Worm (Caenorhabditis elegans) whole organism, L4 larva: ENCODE measurements around the gene swd-2.1.

ENCODE experiments used
- F26F4.8 ChIP-seq: fragments of 200-800 bp; sonication (Bioruptor generic); conservative IDR thresholded peaks from 2 replicates; pipeline ENCODE4 v1.3.6; 2022; ENCODE audit warnings: missing genetic modification characterization, missing compliant biosample characterization
- F44E2.7 ChIP-seq: fragments of 200-800 bp; sonication (Bioruptor generic); IDR thresholded peaks from 2 replicates; pipeline ENCODE4 v2.1.2; 2022; ENCODE audit warnings: missing genetic modification characterization, missing compliant biosample characterization
- R02D3.7 ChIP-seq: fragments of 150-350 bp; sonication (generic microtip); optimal IDR thresholded peaks from 3 replicates; lab custom pipeline; 2014; ENCODE audit warnings: missing biosample characterization, missing genetic modification characterization
- T20F7.1 ChIP-seq: fragments of 200-800 bp; sonication (Bioruptor generic); optimal IDR thresholded peaks from 2 replicates; lab custom pipeline; 2018; ENCODE audit warnings: mild to moderate bottlenecking, missing genetic modification characterization, missing compliant biosample characterization
- Y48G9A.11 ChIP-seq: fragments of 200-800 bp; sonication (Bioruptor generic); IDR thresholded peaks from 2 replicates; pipeline ENCODE4 v1.3.6; 2022; ENCODE audit warnings: missing genetic modification reagents, missing genetic modification characterization, missing compliant biosample characterization
- Y75B8A.6 ChIP-seq: fragments of 200-800 bp; sonication (Bioruptor generic); IDR thresholded peaks from 2 replicates; pipeline ENCODE4 v1.3.6; 2022; ENCODE audit warnings: missing genetic modification reagents, missing genetic modification characterization, missing compliant biosample characterization
- ZK546.5 ChIP-seq, 2 experiments: sonication (generic microtip); optimal IDR thresholded peaks; 2 replicates each; lab custom pipeline; 2017; ENCODE audit warnings: missing biosample characterization in 2 of 2, missing genetic modification characterization in 2 of 2
- aly-2 ChIP-seq: sonication (generic microtip); optimal IDR thresholded peaks from 2 replicates; lab custom pipeline; 2018; ENCODE audit warnings: missing biosample characterization, missing genetic modification characterization
- ama-1 ChIP-seq: fragments of 150-350 bp; optimal IDR thresholded peaks from 2 replicates; lab custom pipeline; 2014; ENCODE audit warnings: inconsistent platforms, mixed read lengths
- arid-1 ChIP-seq: fragments of 200-800 bp; sonication (Bioruptor generic); conservative IDR thresholded peaks from 2 replicates; pipeline ENCODE4 v1.3.6; 2022; ENCODE audit warnings: missing genetic modification reagents, missing genetic modification characterization, missing compliant biosample characterization
- ceh-82 ChIP-seq: sonication (generic microtip); optimal IDR thresholded peaks from 2 replicates; lab custom pipeline; 2017; ENCODE audit warnings: missing biosample characterization, missing genetic modification characterization
- cey-2 ChIP-seq: sonication (generic microtip); optimal IDR thresholded peaks from 3 replicates; lab custom pipeline; 2017; ENCODE audit warnings: missing genetic modification characterization, mild to moderate bottlenecking, missing compliant biosample characterization, antibody characterized with exemption, borderline replicate concordance; ENCODE audit not compliant: insufficient read depth
- daf-16 ChIP-seq, 3 experiments: sonication (generic microtip); optimal IDR thresholded peaks; 2 replicates each; lab custom pipeline; 2016 to 2017; ENCODE audit warnings: missing genetic modification characterization in 3 of 3, missing genetic modification reagents in 3 of 3, mild to moderate bottlenecking in 2 of 3, missing compliant biosample characterization in 2 of 3, missing biosample characterization in 1 of 3, moderate library complexity in 1 of 3
- daf-8 ChIP-seq: fragments of 200-800 bp; sonication (Bioruptor generic); IDR thresholded peaks from 2 replicates; pipeline ENCODE4 v1.3.6; 2022; ENCODE audit warnings: missing genetic modification characterization, missing compliant biosample characterization
- dmd-6 ChIP-seq: fragments of 200-800 bp; sonication (Bioruptor generic); IDR thresholded peaks from 2 replicates; pipeline ENCODE4 v1.3.6; 2022; ENCODE audit warnings: missing genetic modification reagents, missing genetic modification characterization, missing compliant biosample characterization
- dmd-8 ChIP-seq: fragments of 200-800 bp; sonication (Bioruptor generic); IDR thresholded peaks from 2 replicates; pipeline ENCODE4 v1.3.6; 2022; ENCODE audit warnings: missing genetic modification characterization, missing compliant biosample characterization
- egl-43 ChIP-seq: fragments of 200-800 bp; sonication (Bioruptor generic); IDR thresholded peaks from 2 replicates; pipeline ENCODE4 v1.3.6; 2022; ENCODE audit warnings: missing genetic modification reagents, missing genetic modification characterization, missing compliant biosample characterization
- hlh-11 ChIP-seq: fragments of 200-800 bp; sonication (Bioruptor generic); optimal IDR thresholded peaks from 2 replicates; lab custom pipeline; 2018; ENCODE audit warnings: mild to moderate bottlenecking, missing genetic modification characterization, missing compliant biosample characterization
- hlh-30 ChIP-seq: sonication (generic microtip); optimal IDR thresholded peaks from 2 replicates; lab custom pipeline; 2017; ENCODE audit warnings: antibody characterized with exemption, mild to moderate bottlenecking, missing genetic modification characterization, missing compliant biosample characterization; ENCODE audit not compliant: insufficient read depth
- jun-1 ChIP-seq: fragments of 150-350 bp; optimal IDR thresholded peaks from 2 replicates; lab custom pipeline; 2014; ENCODE audit warnings: missing biosample characterization, missing genetic modification reagents, missing genetic modification characterization
- lin-38 ChIP-seq: fragments of 200-800 bp; sonication (Bioruptor generic); IDR thresholded peaks from 2 replicates; pipeline ENCODE4 v1.3.6; 2022; ENCODE audit warnings: missing genetic modification reagents, missing genetic modification characterization, missing compliant biosample characterization
- lir-3 ChIP-seq: sonication (generic microtip); optimal IDR thresholded peaks from 2 replicates; lab custom pipeline; 2016; ENCODE audit warnings: mild to moderate bottlenecking, missing genetic modification characterization, missing compliant biosample characterization
- mes-2 ChIP-seq: sonication (generic microtip); optimal IDR thresholded peaks from 2 replicates; lab custom pipeline; 2016; ENCODE audit warnings: missing genotype, mild to moderate bottlenecking, missing genetic modification characterization, missing compliant biosample characterization; ENCODE audit not compliant: poor library complexity, severe bottlenecking
- nhr-10 ChIP-seq: fragments of 150-350 bp; optimal IDR thresholded peaks from 2 replicates; lab custom pipeline; 2014; ENCODE audit warnings: missing biosample characterization, missing genetic modification characterization
- nhr-11 ChIP-seq: fragments of 150-350 bp; optimal IDR thresholded peaks from 2 replicates; lab custom pipeline; 2014; ENCODE audit warnings: missing biosample characterization, missing genetic modification characterization
- nhr-111 ChIP-seq: fragments of 200-800 bp; sonication (Bioruptor generic); optimal IDR thresholded peaks from 2 replicates; lab custom pipeline; 2018; ENCODE audit warnings: mild to moderate bottlenecking, missing genetic modification characterization, missing compliant biosample characterization
- nhr-28 ChIP-seq: fragments of 150-350 bp; optimal IDR thresholded peaks from 2 replicates; lab custom pipeline; 2014; ENCODE audit warnings: missing biosample characterization, missing genetic modification characterization
- pqm-1 ChIP-seq: sonication (generic microtip); optimal IDR thresholded peaks from 2 replicates; lab custom pipeline; 2017; ENCODE audit warnings: missing biosample characterization, missing genetic modification characterization
- rbr-2 ChIP-seq: sonication (generic microtip); optimal IDR thresholded peaks from 2 replicates; lab custom pipeline; 2016; ENCODE audit warnings: missing genotype, missing genetic modification characterization, missing compliant biosample characterization
- snpc-1.2 ChIP-seq: fragments of 200-800 bp; sonication (Bioruptor generic); IDR thresholded peaks from 2 replicates; pipeline ENCODE4 v1.3.6; 2022; ENCODE audit warnings: missing genetic modification reagents, missing genetic modification characterization, missing compliant biosample characterization
- tra-1 ChIP-seq: fragments of 200-800 bp; sonication (Bioruptor generic); IDR thresholded peaks from 2 replicates; pipeline ENCODE4 v1.3.6; 2022; ENCODE audit warnings: missing genetic modification reagents, missing genetic modification characterization, missing compliant biosample characterization
- unc-130 ChIP-seq: sonication (generic microtip); optimal IDR thresholded peaks from 2 replicates; lab custom pipeline; 2016; ENCODE audit warnings: missing genetic modification reagents, missing genetic modification characterization, missing compliant biosample characterization
- unc-62 ChIP-seq, 3 experiments: fragments of 150-350 bp in 1 of 3; sonication (generic microtip); optimal IDR thresholded peaks in 2 of 3; peaks in 1 of 3; 1 replicate in 1 of 3; 2 replicates in 2 of 3; lab custom pipeline; 2014 to 2017; ENCODE audit warnings: missing biosample characterization in 3 of 3, missing genetic modification characterization in 3 of 3, missing genetic modification reagents in 3 of 3, missing genotype in 1 of 3
- vab-7 ChIP-seq: fragments of 200-800 bp; sonication (Bioruptor generic); IDR thresholded peaks from 2 replicates; pipeline ENCODE4 v1.3.6; 2022; ENCODE audit warnings: missing genetic modification reagents, missing genetic modification characterization, missing compliant biosample characterization
- zip-2 ChIP-seq: fragments of 150-350 bp; optimal IDR thresholded peaks from 2 replicates; lab custom pipeline; 2014; ENCODE audit warnings: missing biosample characterization, missing genetic modification characterization
- ztf-11 ChIP-seq: fragments of 150-350 bp; optimal IDR thresholded peaks from 2 replicates; lab custom pipeline; 2014; ENCODE audit warnings: missing biosample characterization, missing genetic modification characterization

swd-2.1 gene

DNA sequence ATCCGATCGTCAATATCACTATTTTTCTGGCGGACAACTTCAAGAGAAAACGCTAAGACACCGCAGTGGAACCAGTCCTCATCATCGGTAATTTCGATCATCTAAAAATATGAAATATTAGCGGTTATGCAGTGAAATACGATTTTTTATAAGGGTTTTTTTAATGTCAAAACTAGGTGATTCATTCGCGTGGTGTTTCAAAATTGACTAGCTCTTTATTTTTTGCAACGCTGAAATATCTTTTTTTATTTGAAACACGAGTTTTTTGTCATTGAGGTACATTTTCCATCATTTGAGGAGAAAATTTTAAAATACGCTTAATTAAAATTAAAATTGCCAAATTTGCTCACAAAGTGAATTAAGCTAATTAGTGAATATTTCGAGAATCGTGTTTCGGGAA lies 16.3 kb upstream of the swd-2.1 start, which contains the start of gene dsb-3:
TSS of gene dsb-3 (minus strand) at position 101 of the 400 bp plus-strand sequence.
- TF ChIP-seq rbr-2 (tag; lab: Kevin White, UChicago) (no peak), cey-2 (tag; lab: Kevin White, UChicago) (no peak), dmd-6 (GFP tag; lab: Robert Waterston, UW) (no peak), ama-1 (lab: Kevin White, UChicago) (no peak), F26F4.8 (GFP tag; lab: Robert Waterston, UW) (no peak), hlh-11 (tag; lab: Kevin White, UChicago) (no peak), unc-130 (GFP tag; lab: Kevin White, UChicago) (no peak), nhr-11 (tag; lab: Kevin White, UChicago) (no peak), jun-1 (no peak), ztf-11 (no peak), T20F7.1 (GFP tag; lab: Kevin White, UChicago) (no peak)

DNA sequence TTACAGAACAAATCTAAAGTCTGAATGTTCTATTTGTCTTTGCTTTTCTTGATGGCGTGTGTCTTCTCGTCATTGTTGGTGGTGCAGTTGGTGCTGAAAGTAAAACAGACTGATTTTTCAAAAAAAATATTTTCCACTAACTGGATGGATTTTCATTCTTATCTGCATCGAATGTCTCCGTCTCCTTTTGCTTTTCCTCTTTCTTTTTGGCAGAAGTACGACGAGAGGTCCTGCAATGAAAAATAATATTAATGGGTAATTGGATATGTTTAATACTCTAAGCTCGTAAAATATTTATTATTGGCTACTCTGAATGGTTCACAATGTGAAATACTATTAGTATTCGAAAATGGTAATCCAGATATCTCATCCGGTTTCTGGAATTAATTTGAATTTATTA lies 15.7 kb upstream of the swd-2.1 start, which contains the start of gene del-7:
TSS of gene del-7 (plus strand) at position 301 of the 400 bp plus-strand sequence.
- TF ChIP-seq arid-1 (no peak), ceh-82 (tag; lab: Kevin White, UChicago) (no peak), Y75B8A.6 (GFP tag; lab: Robert Waterston, UW) (no peak), tra-1 (GFP tag; lab: Robert Waterston, UW) (no peak), vab-7 (GFP tag; lab: Robert Waterston, UW) (no peak), daf-8 (GFP tag; lab: Robert Waterston, UW) (no peak), R02D3.7 (tag; lab: Kevin White, UChicago) (no peak), lir-3 (tag; lab: Kevin White, UChicago) (no peak)

DNA sequence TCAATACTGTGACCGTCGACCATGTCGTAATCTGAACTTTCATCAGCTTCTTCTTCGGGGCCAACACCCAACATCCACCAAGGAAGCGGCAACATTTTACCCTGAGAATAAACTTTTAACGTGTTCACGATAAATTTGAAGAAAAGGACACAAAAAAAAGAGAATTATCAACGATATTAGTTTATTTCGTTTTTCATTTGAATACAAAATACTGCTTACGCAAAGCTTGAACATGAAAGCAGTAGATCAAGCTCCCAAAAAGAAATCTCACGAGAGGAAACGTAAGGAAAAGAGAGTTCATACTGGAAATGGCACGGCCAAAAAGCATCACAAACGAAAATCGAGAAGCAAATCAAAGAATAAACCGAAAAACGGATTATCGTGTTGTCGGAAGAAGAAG lies 12.1 kb upstream of the swd-2.1 start, which contains the start of the genes C46A5.6 and C46A5.1:
TSS of gene C46A5.6 (minus strand) at position 101 of the 400 bp plus-strand sequence.
TSS of gene C46A5.1 (plus strand) at position 184 of the 400 bp plus-strand sequence.
- TF ChIP-seq jun-1 (no peak), nhr-111 (GFP tag; lab: Kevin White, UChicago) (no peak), F26F4.8 (GFP tag; lab: Robert Waterston, UW) (no peak), pqm-1 (tag; lab: Kevin White, UChicago) (no peak), egl-43 (no peak), aly-2 (tag; lab: Kevin White, UChicago) (no peak), nhr-28 (tag; lab: Kevin White, UChicago) (no peak), Y48G9A.11 (GFP tag; lab: Robert Waterston, UW) (no peak), ZK546.5 (tag; optimal IDR thresholded peaks at IDR 0.05; lab: Kevin White, UChicago) (no peak), dmd-8 (GFP tag; lab: Robert Waterston, UW) (no peak), hlh-30 (no peak), zip-2 (tag; lab: Kevin White, UChicago) (no peak), hlh-11 (tag; lab: Kevin White, UChicago) (no peak), daf-16 (GFP tag; optimal IDR thresholded peaks at IDR 0.05; lab: Kevin White, UChicago) (no peak), daf-16 (tag; optimal IDR thresholded peaks at IDR 0.05; lab: Kevin White, UChicago) (no peak), nhr-10 (no peak), F44E2.7 (GFP tag; lab: Robert Waterston, UW) (no peak)
- TF ChIP-seq, all 104 proteins: peak for 0

DNA sequence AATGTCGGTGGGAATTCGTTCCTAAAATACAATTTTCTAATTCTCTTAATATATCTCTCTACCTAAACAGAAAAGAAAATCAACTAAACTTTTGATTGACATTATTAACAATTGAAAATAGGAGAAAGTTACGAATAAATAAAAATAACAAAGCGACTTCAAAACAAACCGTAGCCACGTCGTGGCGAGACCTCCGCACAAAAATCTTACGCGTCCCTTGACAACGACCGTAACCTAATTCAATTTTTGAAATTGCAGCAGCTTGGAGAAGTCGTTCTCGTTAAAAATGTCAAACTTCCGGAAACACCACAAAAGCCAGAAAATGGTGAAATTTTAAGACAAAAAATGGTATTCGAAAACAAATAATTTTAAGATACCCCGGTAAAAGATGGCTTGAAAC lies 11.5 kb upstream of the swd-2.1 start:
- TF ChIP-seq unc-62 (GFP tag; optimal IDR thresholded peaks at IDR 0.05 in 1 of 2; lab: Kevin White, UChicago) (peak in 1 of 2 experiments; percentile 73), unc-62 (tag; optimal IDR thresholded peaks at IDR 0.05; lab: Kevin White, UChicago) (no peak), daf-16 (GFP tag; optimal IDR thresholded peaks at IDR 0.05; lab: Kevin White, UChicago) (no peak), daf-16 (tag; optimal IDR thresholded peaks at IDR 0.05; lab: Kevin White, UChicago) (no peak), snpc-1.2 (peak; percentile 67; the same call in 1 of the 2 replicates), mes-2 (tag; lab: Kevin White, UChicago) (no peak), lin-38 (GFP tag; lab: Robert Waterston, UW) (0 out of 2 replicates have a peak, but pooled peaks have one; percentile 5)
